Fruit fly (Drosophila melanogaster): ENCODE results near the gene AgmNAT.

Gene AgmNAT

DNA sequence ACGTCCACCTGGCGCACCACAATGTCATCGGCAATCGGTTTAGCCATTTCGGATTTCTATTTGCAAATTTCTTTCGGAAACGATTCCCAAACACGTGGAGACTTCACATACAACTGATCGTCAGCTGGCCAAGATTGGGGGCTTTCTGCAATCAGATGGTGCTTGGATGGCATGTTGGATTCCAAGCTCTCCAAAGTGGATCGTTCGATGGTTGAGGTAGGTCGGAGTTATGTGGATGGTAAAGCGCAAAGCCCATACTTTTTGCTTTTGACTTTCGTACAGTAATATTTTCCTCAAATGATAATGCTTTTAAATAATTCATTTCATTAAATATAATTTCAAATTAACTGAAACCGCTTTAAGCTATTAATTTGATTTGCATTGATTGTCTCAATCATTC is at the start of gene AgmNAT:
Gene AgmNAT, minus strand, starts transcription at position 101 of the 400 bp plus-strand sequence.
- no peak for TF ChIP-seq CG8478 (optimal IDR thresholded peaks at IDR 0.05)
- no peak for TF ChIP-seq pan (optimal IDR thresholded peaks at IDR 0.05)
- no peak for TF ChIP-seq psq (optimal IDR thresholded peaks at IDR 0.05)
- TF ChIP-seq EcR (GFP tag; optimal IDR thresholded peaks at IDR 0.05) = no peak
- no peak for TF ChIP-seq Dll (optimal IDR thresholded peaks at IDR 0.05)
- TF ChIP-seq usp (GFP tag; optimal IDR thresholded peaks at IDR 0.05) = no peak

DNA sequence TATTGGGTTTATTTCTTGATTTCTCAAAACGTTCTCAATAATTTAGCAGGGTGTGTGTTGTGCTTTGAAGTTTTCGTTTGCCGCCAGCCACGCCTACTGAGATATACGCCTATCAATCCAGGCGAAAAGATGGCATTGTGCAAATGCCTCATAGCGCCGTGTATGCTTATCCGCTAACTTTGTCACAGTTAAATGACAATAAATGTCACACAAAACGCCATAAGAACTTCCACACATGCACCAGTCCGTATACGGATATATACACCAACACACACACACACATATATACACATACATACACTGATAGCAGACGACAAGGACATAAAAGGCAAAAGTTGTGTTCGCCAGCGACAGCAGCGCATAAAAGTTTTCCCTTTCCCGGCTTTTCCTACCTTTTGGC is 49.4 kb upstream of the AgmNAT start, which contains the start of gene CG43137:
Gene CG43137, minus strand, starts transcription at position 101 of the 400 bp plus-strand sequence.
- TF ChIP-seq EcR (GFP tag; optimal IDR thresholded peaks at IDR 0.05) (no peak), CG8478 (optimal IDR thresholded peaks at IDR 0.05) (no peak), Dll (optimal IDR thresholded peaks at IDR 0.05) (no peak), pan (optimal IDR thresholded peaks at IDR 0.05) (no peak), usp (GFP tag; optimal IDR thresholded peaks at IDR 0.05) (no peak)

DNA sequence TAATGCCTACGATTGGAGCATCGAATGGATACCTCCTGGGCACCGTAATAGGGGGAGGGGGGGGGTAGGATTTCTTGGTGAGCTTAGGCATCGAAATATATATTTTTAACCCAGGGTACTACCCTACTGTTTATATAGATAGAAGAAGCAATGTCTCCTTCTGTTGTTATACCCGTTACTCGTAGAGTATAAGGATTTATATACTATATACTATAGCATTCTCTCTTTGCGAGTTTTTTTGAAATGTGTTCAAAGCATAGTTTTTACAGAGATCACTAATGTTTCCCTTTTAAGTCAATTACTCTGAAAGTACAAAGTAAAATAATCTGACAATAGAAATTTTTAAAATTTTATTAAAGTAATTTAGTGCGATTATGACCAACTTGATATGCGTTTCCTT is 37.8 kb upstream of the AgmNAT start, which contains the start of gene CG43136:
Gene CG43136, plus strand, starts transcription at position 301 of the 400 bp plus-strand sequence.
- TF ChIP-seq Dll (optimal IDR thresholded peaks at IDR 0.05) = no peak
- TF ChIP-seq usp (GFP tag; optimal IDR thresholded peaks at IDR 0.05) = no peak
- TF ChIP-seq pan (optimal IDR thresholded peaks at IDR 0.05) = no peak
- no peak for TF ChIP-seq EcR (GFP tag; optimal IDR thresholded peaks at IDR 0.05)
- TF ChIP-seq CG8478 (optimal IDR thresholded peaks at IDR 0.05) = no peak
- no peak for TF ChIP-seq psq (optimal IDR thresholded peaks at IDR 0.05)

DNA sequence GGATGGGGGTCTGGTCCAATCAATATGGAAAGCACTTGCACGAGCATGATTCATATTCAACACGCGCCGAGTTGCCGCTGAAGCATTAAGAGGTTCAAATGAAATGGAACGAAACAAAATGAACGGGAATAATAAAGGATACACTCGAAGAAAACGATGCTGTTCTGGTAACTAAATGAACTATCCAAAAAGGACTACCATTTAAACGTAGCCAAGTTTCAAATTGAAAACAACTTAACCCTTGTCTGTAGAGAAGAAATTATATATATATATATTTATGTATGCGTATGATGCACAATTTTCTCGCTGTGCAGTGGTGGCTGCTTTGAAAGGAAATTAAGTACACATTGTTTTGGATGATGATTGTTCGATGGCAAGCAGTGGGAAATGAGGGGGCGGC is 37.1 kb upstream of the AgmNAT start:
- no peak for TF ChIP-seq Dll (optimal IDR thresholded peaks at IDR 0.05)
- no peak for TF ChIP-seq EcR (GFP tag; optimal IDR thresholded peaks at IDR 0.05)
- TF ChIP-seq usp (GFP tag; optimal IDR thresholded peaks at IDR 0.05) = no peak
- no peak for TF ChIP-seq psq (optimal IDR thresholded peaks at IDR 0.05)
- no peak for TF ChIP-seq CG8478 (optimal IDR thresholded peaks at IDR 0.05)

DNA sequence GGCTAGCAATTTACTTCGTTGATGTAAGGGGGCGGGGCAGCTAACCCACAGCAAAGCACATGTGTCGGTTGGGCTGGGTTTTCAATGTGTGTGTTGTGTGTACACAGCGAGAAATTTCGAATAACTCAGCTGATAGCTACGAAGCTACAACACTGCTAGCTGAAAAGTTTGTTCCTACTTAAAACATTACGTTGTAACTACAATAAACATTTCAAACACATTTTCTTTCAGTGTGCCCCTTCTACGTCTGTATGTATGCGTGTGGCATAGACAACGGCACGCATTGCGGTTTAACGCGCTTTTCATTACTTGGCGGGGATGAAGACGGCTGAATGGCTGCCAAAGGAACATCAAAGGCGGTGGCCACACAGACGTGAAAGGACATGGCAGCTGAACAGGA is 31.9 kb upstream of the AgmNAT start:
- TF ChIP-seq CG8478 (optimal IDR thresholded peaks at IDR 0.05) = no peak
- TF ChIP-seq pan (optimal IDR thresholded peaks at IDR 0.05) = no peak

DNA sequence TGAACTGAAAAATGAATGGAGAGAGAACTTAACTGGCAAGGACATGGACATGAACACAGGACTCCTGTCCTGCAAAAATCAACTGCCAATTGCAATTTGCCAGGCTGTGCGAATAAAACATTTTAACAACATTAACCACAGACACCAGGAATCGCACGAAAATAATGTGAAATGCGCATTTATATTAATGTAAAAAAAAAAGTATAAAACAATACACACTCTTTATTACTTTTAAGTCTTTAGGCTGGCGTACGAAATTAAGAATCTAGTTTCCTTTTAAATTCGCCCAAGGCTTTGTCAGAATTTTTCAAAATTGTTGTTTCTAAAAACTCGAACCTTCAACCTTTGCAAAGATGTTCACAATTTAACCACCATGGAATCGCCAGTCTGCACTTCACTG is 29.4 kb upstream of the AgmNAT start, which contains the start of gene CG12729:
Gene CG12729, plus strand, starts transcription at position 301 of the 400 bp plus-strand sequence.
- TF ChIP-seq pan (optimal IDR thresholded peaks at IDR 0.05) = no peak
- no peak for TF ChIP-seq usp (GFP tag; optimal IDR thresholded peaks at IDR 0.05)
- no peak for TF ChIP-seq psq (optimal IDR thresholded peaks at IDR 0.05)
- no peak for TF ChIP-seq EcR (GFP tag; optimal IDR thresholded peaks at IDR 0.05)
- TF ChIP-seq Dll (optimal IDR thresholded peaks at IDR 0.05) = no peak
- no peak for TF ChIP-seq CG8478 (optimal IDR thresholded peaks at IDR 0.05)

DNA sequence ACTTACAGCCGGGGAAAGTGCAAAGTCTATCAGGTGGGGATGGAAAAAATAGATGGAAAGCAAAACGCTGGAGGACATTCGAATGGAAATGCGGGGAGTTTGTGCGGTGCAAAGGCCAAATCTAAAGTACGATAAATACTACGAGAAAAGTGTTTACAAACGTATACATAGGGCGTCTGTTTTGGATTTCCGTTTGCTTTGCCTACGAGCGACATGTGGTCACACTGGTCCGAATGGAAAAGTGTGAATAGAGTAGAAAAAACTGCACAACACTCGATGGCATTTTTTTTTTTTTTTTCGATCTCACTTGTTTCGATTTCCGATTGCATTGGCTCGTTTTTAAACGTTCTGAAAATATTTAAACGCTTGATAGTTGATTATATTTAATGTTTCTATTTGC is 24.1 kb upstream of the AgmNAT start:
- TF ChIP-seq psq (optimal IDR thresholded peaks at IDR 0.05) = no peak
- no peak for TF ChIP-seq EcR (GFP tag; optimal IDR thresholded peaks at IDR 0.05)
- no peak for TF ChIP-seq usp (GFP tag; optimal IDR thresholded peaks at IDR 0.05)
- no peak for TF ChIP-seq CG8478 (optimal IDR thresholded peaks at IDR 0.05)
- TF ChIP-seq Dll (optimal IDR thresholded peaks at IDR 0.05) = no peak
- no peak for TF ChIP-seq pan (optimal IDR thresholded peaks at IDR 0.05)

DNA sequence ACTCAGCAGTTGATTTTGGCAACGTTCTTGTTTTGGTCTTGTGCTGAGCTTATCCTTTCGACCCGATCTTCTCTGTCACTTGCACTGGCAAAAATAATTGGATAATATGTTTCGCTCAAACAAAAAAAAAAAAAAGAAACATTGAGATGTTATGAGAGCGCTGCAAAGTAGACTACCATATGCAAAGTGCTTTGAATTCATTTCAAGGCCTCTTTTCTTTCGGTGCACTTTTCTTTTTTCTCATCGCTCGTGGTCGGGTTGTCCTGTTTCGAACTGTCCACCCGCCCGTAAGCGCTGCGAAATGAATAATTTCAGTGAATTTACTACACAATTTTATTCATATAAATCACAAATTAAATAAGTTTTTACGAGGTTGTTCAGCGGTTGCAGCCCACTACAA is 4.4 kb upstream of the AgmNAT start:
- TF ChIP-seq psq (optimal IDR thresholded peaks at IDR 0.05) = no peak
- TF ChIP-seq CG8478 (optimal IDR thresholded peaks at IDR 0.05) = no peak
- TF ChIP-seq Dll (optimal IDR thresholded peaks at IDR 0.05) = no peak
- no peak for TF ChIP-seq EcR (GFP tag; optimal IDR thresholded peaks at IDR 0.05)
- TF ChIP-seq usp (GFP tag; optimal IDR thresholded peaks at IDR 0.05) = no peak
- TF ChIP-seq pan (optimal IDR thresholded peaks at IDR 0.05) = no peak

DNA sequence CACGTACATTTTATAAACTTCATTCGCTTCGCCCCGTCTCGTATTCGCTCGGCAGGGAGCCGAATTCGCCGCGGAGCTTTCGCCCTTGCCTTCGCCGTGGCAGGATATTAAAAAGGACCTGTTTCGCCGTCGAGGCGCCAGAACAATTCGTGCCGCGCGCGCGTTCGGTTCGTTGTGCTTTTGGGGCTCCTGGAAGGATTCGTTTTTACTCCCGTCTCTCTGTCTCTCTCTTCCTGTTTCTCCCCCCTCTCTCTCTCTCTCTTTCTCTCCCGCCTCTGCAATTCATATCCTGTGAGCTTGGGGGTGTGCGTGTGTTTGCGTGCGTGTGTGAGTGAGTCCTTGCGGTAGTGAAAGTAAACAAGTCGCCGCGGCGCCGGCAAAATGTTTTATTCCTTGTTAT is 2.8 kb upstream of the AgmNAT start, which contains the start of gene CG15765:
Gene CG15765, plus strand, starts transcription at position 132 of the 400 bp plus-strand sequence.
- TF ChIP-seq usp (GFP tag; optimal IDR thresholded peaks at IDR 0.05) (no peak), EcR (GFP tag; optimal IDR thresholded peaks at IDR 0.05) (no peak), pan (optimal IDR thresholded peaks at IDR 0.05) (no peak), CG8478 (optimal IDR thresholded peaks at IDR 0.05) (no peak), psq (optimal IDR thresholded peaks at IDR 0.05) (no peak), Dll (optimal IDR thresholded peaks at IDR 0.05) (no peak)

DNA sequence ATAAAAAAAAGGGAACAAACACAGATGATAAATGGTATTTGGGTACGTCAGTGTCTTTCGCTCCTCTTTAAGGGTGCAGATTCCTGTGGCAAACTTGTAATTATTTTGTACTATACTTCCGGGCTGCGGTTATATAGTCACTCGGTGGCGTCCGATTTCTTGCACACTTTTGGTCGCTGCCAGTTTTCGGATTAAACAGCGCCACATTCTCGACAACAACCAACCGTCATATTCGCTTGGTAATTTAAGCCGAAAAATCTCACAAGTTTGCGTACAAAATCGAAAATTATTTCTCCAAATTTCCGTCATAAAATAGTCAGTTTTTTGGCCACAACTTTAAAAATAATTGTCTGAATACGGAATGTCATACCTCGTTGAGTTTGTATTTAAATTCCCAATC is 1.6 kb upstream of the AgmNAT start:
- TF ChIP-seq psq (optimal IDR thresholded peaks at IDR 0.05) (no peak), CG8478 (optimal IDR thresholded peaks at IDR 0.05) (no peak), pan (optimal IDR thresholded peaks at IDR 0.05) (no peak), Dll (optimal IDR thresholded peaks at IDR 0.05) (no peak), EcR (GFP tag; optimal IDR thresholded peaks at IDR 0.05) (no peak)

DNA sequence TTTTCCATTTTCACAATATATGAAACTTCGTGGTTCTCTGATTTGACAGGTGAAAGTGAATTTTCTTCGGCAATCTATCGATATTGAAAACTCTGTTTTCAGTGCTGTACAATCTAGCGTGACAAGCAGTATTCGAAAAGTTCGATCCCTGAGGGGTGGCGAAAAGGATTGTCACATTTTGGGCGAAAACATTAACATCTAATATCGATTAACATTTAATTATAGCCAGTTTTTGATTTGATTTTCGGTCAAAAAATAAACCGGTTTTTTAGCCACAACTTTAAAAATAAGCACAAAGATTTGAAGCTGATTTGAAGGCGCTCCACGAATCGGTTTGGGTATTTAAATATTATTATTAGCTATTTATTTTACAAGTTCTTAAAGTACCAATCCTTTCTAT is 2.7 kb downstream of the AgmNAT start, which contains the start of gene CG44329:
Gene CG44329, minus strand, starts transcription at position 101 of the 400 bp plus-strand sequence.
- TF ChIP-seq psq (optimal IDR thresholded peaks at IDR 0.05) (no peak), CG8478 (optimal IDR thresholded peaks at IDR 0.05) (no peak), Dll (optimal IDR thresholded peaks at IDR 0.05) (no peak), pan (optimal IDR thresholded peaks at IDR 0.05) (no peak), EcR (GFP tag; optimal IDR thresholded peaks at IDR 0.05) (no peak), usp (GFP tag; optimal IDR thresholded peaks at IDR 0.05) (no peak)

DNA sequence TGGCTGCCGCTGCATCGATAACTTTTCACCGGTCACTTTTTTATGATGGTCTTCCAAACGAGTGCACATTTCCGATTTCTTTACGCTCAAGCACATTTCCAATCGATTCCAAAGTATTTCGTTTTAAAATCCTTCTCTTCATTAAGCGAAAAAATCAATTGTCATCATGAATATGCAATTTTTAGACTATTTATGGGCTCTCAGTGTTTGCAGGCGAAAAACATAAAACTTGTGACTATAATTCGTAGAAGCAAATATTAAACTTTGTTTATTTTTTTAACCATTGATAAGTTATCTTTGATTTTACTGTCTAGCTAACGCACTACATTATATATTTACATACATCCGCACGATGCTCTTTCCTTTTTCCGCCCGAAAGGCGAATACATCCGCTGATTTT is 7.0 kb downstream of the AgmNAT start, which contains the start of gene Prosbeta2R1:
Gene Prosbeta2R1, plus strand, starts transcription at position 301 of the 400 bp plus-strand sequence.
- TF ChIP-seq CG8478 (optimal IDR thresholded peaks at IDR 0.05) = no peak
- TF ChIP-seq usp (GFP tag; optimal IDR thresholded peaks at IDR 0.05) = no peak
- TF ChIP-seq EcR (GFP tag; optimal IDR thresholded peaks at IDR 0.05) = no peak
- no peak for TF ChIP-seq psq (optimal IDR thresholded peaks at IDR 0.05)
- TF ChIP-seq Dll (optimal IDR thresholded peaks at IDR 0.05) = no peak
- TF ChIP-seq pan (optimal IDR thresholded peaks at IDR 0.05) = no peak

DNA sequence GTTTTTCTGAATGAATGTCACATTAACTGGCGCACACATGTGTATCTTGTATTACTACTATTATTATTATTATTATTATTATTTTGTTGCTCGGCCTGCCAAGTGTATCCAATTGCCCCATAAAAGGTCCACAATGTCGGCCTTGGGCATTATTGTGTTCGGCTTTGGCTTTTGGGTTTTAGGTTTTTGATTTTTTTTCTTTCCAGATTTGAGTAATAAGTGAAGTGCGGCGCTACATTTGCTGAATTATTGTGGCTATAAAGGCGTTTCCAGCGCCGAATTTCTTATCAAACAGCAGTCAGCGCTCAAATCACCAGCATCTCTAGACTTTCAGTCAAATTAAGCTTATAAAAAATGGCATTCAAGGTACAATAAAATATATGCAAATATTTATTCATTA is 11.2 kb downstream of the AgmNAT start, which contains the start of gene Cpr5C:
Gene Cpr5C, plus strand, starts transcription at position 301 of the 400 bp plus-strand sequence.
- TF ChIP-seq Dll (optimal IDR thresholded peaks at IDR 0.05) (no peak), usp (GFP tag; optimal IDR thresholded peaks at IDR 0.05) (no peak), pan (optimal IDR thresholded peaks at IDR 0.05) (no peak), psq (optimal IDR thresholded peaks at IDR 0.05) (no peak), EcR (GFP tag; optimal IDR thresholded peaks at IDR 0.05) (no peak), CG8478 (optimal IDR thresholded peaks at IDR 0.05) (no peak)
